Fruit fly (Drosophila melanogaster): ENCODE data around the gene CG32085.
A peak's percentile ranks its signal among the peaks of the same experiment; 100 is the strongest.

The CG32085 gene

dm6 chr3L:11691203-11691797 is 11.2 kb upstream of the CG32085 start, which contains the start of the genes Pldn and CG14135 (continued):
- no peak for TF ChIP-seq dan (GFP tag; IDR thresholded peaks at IDR 0.05)
- no peak for TF ChIP-seq CG13123 (GFP tag; optimal IDR thresholded peaks at IDR 0.05)
- no peak for TF ChIP-seq CG2889 (GFP tag; IDR thresholded peaks at IDR 0.05)
- TF ChIP-seq CG6765 (GFP tag; optimal IDR thresholded peaks at IDR 0.05): no peak
- TF ChIP-seq BEAF-32 (GFP tag; optimal IDR thresholded peaks at IDR 0.05): peak; percentile 49
- TF ChIP-seq slou (GFP tag; optimal IDR thresholded peaks at IDR 0.05): no peak
- peak; percentile 33 for TF ChIP-seq CG4617 (GFP tag; optimal IDR thresholded peaks at IDR 0.05; ENCODE audit: borderline replicate concordance)
- no peak for TF ChIP-seq CG18599 (GFP tag; optimal IDR thresholded peaks at IDR 0.05)
- TF ChIP-seq CG14014 (GFP tag; IDR thresholded peaks at IDR 0.05): no peak
- 0 out of 2 replicates have a peak, but pooled peaks have one; percentile 27 for TF ChIP-seq hbn (GFP tag; IDR thresholded peaks at IDR 0.05; ENCODE audit: partially characterized antibody)
- peak; percentile 75 for TF ChIP-seq CG8924 (tag; optimal IDR thresholded peaks at IDR 0.05)
- no peak for TF ChIP-seq eve (GFP tag; optimal IDR thresholded peaks at IDR 0.05)
- no peak for TF ChIP-seq klu (GFP tag; IDR thresholded peaks at IDR 0.05)
- peak; percentile 63 for TF ChIP-seq stwl (tag; optimal IDR thresholded peaks at IDR 0.05)
- TF ChIP-seq Sry-β (GFP tag; optimal IDR thresholded peaks at IDR 0.05): no peak
- no peak for TF ChIP-seq hth (optimal IDR thresholded peaks at IDR 0.05)
- no peak for TF ChIP-seq emc (GFP tag; optimal IDR thresholded peaks at IDR 0.05)
- no peak for TF ChIP-seq CG13424 (tag; optimal IDR thresholded peaks at IDR 0.05)
- TF ChIP-seq fru (optimal IDR thresholded peaks at IDR 0.05): no peak
- TF ChIP-seq CG11093 (GFP tag; IDR thresholded peaks at IDR 0.05): no peak
- no peak for TF ChIP-seq ase (GFP tag; IDR thresholded peaks at IDR 0.05)
- TF ChIP-seq br (optimal IDR thresholded peaks at IDR 0.05): no peak
- TF ChIP-seq CG13775 (GFP tag; optimal IDR thresholded peaks at IDR 0.05): no peak
- no peak for TF ChIP-seq sens-2 (GFP tag; IDR thresholded peaks at IDR 0.05)
- TF ChIP-seq CG33213 (GFP tag; optimal IDR thresholded peaks at IDR 0.05): no peak
- TF ChIP-seq tx (GFP tag; optimal IDR thresholded peaks at IDR 0.05): no peak
- no peak for TF ChIP-seq CG5953 (GFP tag; IDR thresholded peaks at IDR 0.05)
- TF ChIP-seq prd (optimal IDR thresholded peaks at IDR 0.05): no peak
- TF ChIP-seq prd (GFP tag; IDR thresholded peaks at IDR 0.05): no peak
- TF ChIP-seq CG30020 (tag; optimal IDR thresholded peaks at IDR 0.05): peak; percentile 24
- TF ChIP-seq ssp (GFP tag; IDR thresholded peaks at IDR 0.05): no peak
- TF ChIP-seq Atf3 (GFP tag; optimal IDR thresholded peaks at IDR 0.05): no peak
- TF ChIP-seq B-H1 (GFP tag; IDR thresholded peaks at IDR 0.05): no peak
- no peak for TF ChIP-seq gcm2 (GFP tag; optimal IDR thresholded peaks at IDR 0.05)
- no peak for TF ChIP-seq chn (GFP tag; optimal IDR thresholded peaks at IDR 0.05)
- no peak for TF ChIP-seq Dbx (GFP tag; IDR thresholded peaks at IDR 0.05)
- peak; percentile 8 for TF ChIP-seq bcd (GFP tag; optimal IDR thresholded peaks at IDR 0.05)
- no peak for TF ChIP-seq Lhr (GFP tag; optimal IDR thresholded peaks at IDR 0.05)
- no peak for TF ChIP-seq z (GFP tag; IDR thresholded peaks at IDR 0.05)
- TF ChIP-seq CG4282 (GFP tag; optimal IDR thresholded peaks at IDR 0.05): no peak
- TF ChIP-seq phol (tag; optimal IDR thresholded peaks at IDR 0.05): peak; percentile 19
- no peak for TF ChIP-seq CG32532 (GFP tag; IDR thresholded peaks at IDR 0.05)
- TF ChIP-seq Ssrp (tag; optimal IDR thresholded peaks at IDR 0.05): no peak
- peak; percentile 98 for TF ChIP-seq CG11560 (tag; IDR thresholded peaks at IDR 0.05)
- no peak for TF ChIP-seq bbx (GFP tag; IDR thresholded peaks at IDR 0.05; ENCODE audit: partially characterized antibody)
- peak; percentile 44 for TF ChIP-seq Ets97D (GFP tag; optimal IDR thresholded peaks at IDR 0.05)
- no peak for TF ChIP-seq Mad (GFP tag; optimal IDR thresholded peaks at IDR 0.05)
- TF ChIP-seq MTF-1 (GFP tag; optimal IDR thresholded peaks at IDR 0.05; ENCODE audit: borderline replicate concordance): no peak
- no peak for TF ChIP-seq shn (GFP tag; optimal IDR thresholded peaks at IDR 0.05)
- TF ChIP-seq CTCF (GFP tag; optimal IDR thresholded peaks at IDR 0.05): peak; percentile 64
- TF ChIP-seq grn (GFP tag; optimal IDR thresholded peaks at IDR 0.05): no peak
- TF ChIP-seq Vsx1 (GFP tag; optimal IDR thresholded peaks at IDR 0.05): peak; percentile 8
- TF ChIP-seq CG6854 (GFP tag; optimal IDR thresholded peaks at IDR 0.05): peak; percentile 65
- no peak for TF ChIP-seq Dip2 (GFP tag; IDR thresholded peaks at IDR 0.05)

All from whole organism, embryonic.